Fruit fly (Drosophila melanogaster): ENCODE measurements around the gene comm3.

comm3 gene

DNA sequence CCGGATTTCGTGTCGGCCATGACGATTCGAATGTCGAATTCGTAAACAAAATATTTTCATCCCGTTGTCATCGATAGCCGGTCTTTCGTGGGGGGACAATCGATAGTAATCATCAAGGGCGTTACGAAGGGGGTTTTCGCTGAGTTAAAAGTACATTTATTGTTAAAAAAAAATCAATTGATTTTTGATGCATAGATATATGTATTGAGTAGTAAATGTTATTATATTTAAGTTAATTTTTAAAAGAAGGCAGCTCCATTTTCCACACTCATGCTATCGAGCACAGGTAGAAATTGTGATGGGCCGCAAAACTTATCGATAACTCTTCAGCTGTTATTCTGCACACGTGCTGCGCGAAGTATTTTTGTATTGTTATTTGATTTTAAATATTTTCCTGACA, 67.1 kb downstream of the comm3 start, which contains the start of the genes mrn and CG12301 (continued):
- TF ChIP-seq CG16815 (GFP tag; optimal IDR thresholded peaks at IDR 0.05), result no peak
- peak; percentile 91 for TF ChIP-seq Med (GFP tag)
- peak; percentile 68 for TF ChIP-seq wdn (GFP tag; IDR thresholded peaks at IDR 0.05)
- peak; percentile 74 for TF ChIP-seq CG6689 (GFP tag; IDR thresholded peaks at IDR 0.05)
- peak; percentile 88 for TF ChIP-seq dm (GFP tag; optimal IDR thresholded peaks at IDR 0.05)
- no peak for TF ChIP-seq CG10565 (GFP tag; optimal IDR thresholded peaks at IDR 0.05)
- no peak for TF ChIP-seq dimm (GFP tag; IDR thresholded peaks at IDR 0.05)
- peak; percentile 52 for TF ChIP-seq fu2 (GFP tag; optimal IDR thresholded peaks at IDR 0.05)
- TF ChIP-seq slou (GFP tag; optimal IDR thresholded peaks at IDR 0.05), result peak; percentile 79
- peak; percentile 83; the same call in 2 of the 3 replicates for TF ChIP-seq gce (GFP tag; IDR thresholded peaks at IDR 0.05)
- no peak for TF ChIP-seq grn (GFP tag; optimal IDR thresholded peaks at IDR 0.05)
- TF ChIP-seq CG3838 (GFP tag; optimal IDR thresholded peaks at IDR 0.05), result peak; percentile 47
- peak; percentile 85 for TF ChIP-seq amos (GFP tag; IDR thresholded peaks at IDR 0.05; ENCODE audit: partially characterized antibody)
- TF ChIP-seq CG6683 (GFP tag; optimal IDR thresholded peaks at IDR 0.05), result peak; percentile 43
- no peak for TF ChIP-seq dmrt99B (tag; optimal IDR thresholded peaks at IDR 0.05)
- TF ChIP-seq fd3F (GFP tag; optimal IDR thresholded peaks at IDR 0.05), result peak; percentile 50
- peak; percentile 87 for TF ChIP-seq Ptx1 (GFP tag; IDR thresholded peaks at IDR 0.05)
- peak; percentile 81 for TF ChIP-seq rib (GFP tag; IDR thresholded peaks at IDR 0.05)
- TF ChIP-seq CG1529 (GFP tag; optimal IDR thresholded peaks at IDR 0.05), result no peak
- TF ChIP-seq CG7271 (tag; optimal IDR thresholded peaks at IDR 0.05), result no peak
- TF ChIP-seq CG10209 (GFP tag; optimal IDR thresholded peaks at IDR 0.05), result no peak
- TF ChIP-seq bowl (GFP tag; IDR thresholded peaks at IDR 0.05), result no peak
- TF ChIP-seq B-H1 (GFP tag; IDR thresholded peaks at IDR 0.05), result peak; percentile 96
- peak; percentile 76 for TF ChIP-seq kay (GFP tag; optimal IDR thresholded peaks at IDR 0.05)
- TF ChIP-seq Bgb (GFP tag; IDR thresholded peaks at IDR 0.05; ENCODE audit: partially characterized antibody), result peak; percentile 87
- no peak for TF ChIP-seq NC2α (GFP tag; optimal IDR thresholded peaks at IDR 0.05)
- peak; percentile 85 for TF ChIP-seq Deaf1 (tag; optimal IDR thresholded peaks at IDR 0.05)
- TF ChIP-seq Dad (GFP tag; optimal IDR thresholded peaks at IDR 0.05), result peak; percentile 61
- TF ChIP-seq org-1 (GFP tag; optimal IDR thresholded peaks at IDR 0.05), result no peak
- no peak for TF ChIP-seq Poxn (GFP tag; IDR thresholded peaks at IDR 0.05)
- TF ChIP-seq CG4424 (GFP tag; optimal IDR thresholded peaks at IDR 0.05), result peak; percentile 82
- TF ChIP-seq CG4820 (GFP tag; optimal IDR thresholded peaks at IDR 0.05), result peak; percentile 40
- TF ChIP-seq yki (optimal IDR thresholded peaks at IDR 0.05), result no peak
- TF ChIP-seq kah (GFP tag; optimal IDR thresholded peaks at IDR 0.05), result peak; percentile 69
- TF ChIP-seq ham (GFP tag; IDR thresholded peaks at IDR 0.05), result peak; percentile 60; the same call in 1 of the 2 replicates
- TF ChIP-seq CG17829 (tag; optimal IDR thresholded peaks at IDR 0.05), result peak; percentile 85
- peak; percentile 86 for TF ChIP-seq nmo (GFP tag; optimal IDR thresholded peaks at IDR 0.05)
- no peak for TF ChIP-seq p53 (GFP tag; optimal IDR thresholded peaks at IDR 0.05)
- peak; percentile 94 for TF ChIP-seq lmd (GFP tag; IDR thresholded peaks at IDR 0.05)
- TF ChIP-seq ems (GFP tag; optimal IDR thresholded peaks at IDR 0.05), result peak; percentile 65
- TF ChIP-seq MBD-R2 (GFP tag; IDR thresholded peaks at IDR 0.05), result peak; percentile 99
- no peak for TF ChIP-seq CG33213 (GFP tag; optimal IDR thresholded peaks at IDR 0.05)
- peak; percentile 34 for TF ChIP-seq CG10462 (GFP tag; optimal IDR thresholded peaks at IDR 0.05)
- peak; percentile 95 for TF ChIP-seq CG8765 (GFP tag; IDR thresholded peaks at IDR 0.05)
- peak; percentile 90 for TF ChIP-seq nerfin-2 (GFP tag; IDR thresholded peaks at IDR 0.05; ENCODE audit: partially characterized antibody)
- TF ChIP-seq tin (GFP tag; optimal IDR thresholded peaks at IDR 0.05), result peak; percentile 80
- TF ChIP-seq run (tag; optimal IDR thresholded peaks at IDR 0.05), result no peak
- TF ChIP-seq emc (GFP tag; optimal IDR thresholded peaks at IDR 0.05), result no peak
- TF ChIP-seq sd (tag; optimal IDR thresholded peaks at IDR 0.05), result peak; percentile 91
- TF ChIP-seq trem (tag; optimal IDR thresholded peaks at IDR 0.05), result peak; percentile 93
- peak; percentile 71 for TF ChIP-seq ttk (GFP tag; IDR thresholded peaks at IDR 0.05)
- TF ChIP-seq CG7839 (tag; optimal IDR thresholded peaks at IDR 0.05), result no peak
- no peak for TF ChIP-seq Lim3 (GFP tag; IDR thresholded peaks at IDR 0.05)
